Fruit fly (Drosophila melanogaster): ENCODE results near the gene CG44198.

DNA sequence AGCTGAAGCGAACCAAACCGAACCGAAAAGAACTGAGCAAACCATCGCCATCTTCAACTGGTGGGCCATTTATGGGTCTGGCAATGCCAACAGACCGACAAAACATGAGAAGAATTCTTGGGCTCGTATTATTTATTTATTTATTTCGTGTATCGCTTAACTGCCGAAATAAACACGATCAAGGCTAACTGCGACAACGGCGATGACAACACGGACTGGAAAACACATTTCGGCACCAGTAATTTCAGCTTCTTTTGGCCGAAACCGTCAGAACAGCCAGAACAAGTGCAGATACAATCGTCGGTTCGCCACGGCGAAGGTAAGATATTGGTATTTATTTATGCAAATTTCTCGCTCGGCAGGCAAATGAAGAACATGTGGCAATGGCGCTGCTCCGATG is 21.7 kb downstream of the CG44198 start:
- TF ChIP-seq Vsx2 (GFP tag; optimal IDR thresholded peaks at IDR 0.05; ENCODE audit: partially characterized antibody) = no peak
- no peak for TF ChIP-seq ey (GFP tag; optimal IDR thresholded peaks at IDR 0.05)
- no peak for TF ChIP-seq Myc (optimal IDR thresholded peaks at IDR 0.05)
- TF ChIP-seq Dfd (GFP tag; optimal IDR thresholded peaks at IDR 0.05) = no peak
